Fruit fly (Drosophila melanogaster) whole organism: ENCODE results near the gene TfIIFalpha.

ENCODE experiments used
- CG8478 ChIP-seq: fragments of >200 bp; optimal IDR thresholded peaks from 2 replicates; lab custom pipeline; 2018; ENCODE audit warnings: inconsistent platforms
- EcR ChIP-seq, 2 experiments: fragments of >200 bp; optimal IDR thresholded peaks; 2 replicates each; lab custom pipeline; 2017; ENCODE audit warnings: missing biosample characterization in 2 of 2, missing genetic modification characterization in 2 of 2, missing genetic modification reagents in 2 of 2
- usp ChIP-seq: fragments of >200 bp; optimal IDR thresholded peaks from 2 replicates; lab custom pipeline; 2017; ENCODE audit warnings: missing biosample characterization, missing genetic modification characterization, mixed read lengths

DNA sequence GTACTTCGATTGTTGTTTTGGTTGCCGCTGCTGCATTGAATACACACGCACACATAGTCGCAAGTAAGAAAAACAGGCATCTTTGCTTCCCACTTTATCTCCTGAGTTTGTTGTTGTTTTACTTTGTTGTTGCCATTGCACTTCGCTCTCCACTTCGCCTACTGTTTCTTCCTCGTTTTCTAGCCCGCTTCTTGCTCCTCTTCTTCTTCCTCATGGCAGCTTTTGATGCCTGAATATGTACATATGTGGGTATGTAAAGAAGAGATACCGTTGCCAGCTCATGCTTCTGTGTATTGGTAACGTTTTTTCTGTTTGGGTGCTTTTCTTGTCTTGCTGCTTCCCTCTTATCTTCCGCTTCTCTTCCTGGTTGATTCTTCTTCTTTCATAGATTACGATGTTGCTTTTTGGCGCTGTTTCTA lies 28.9 kb downstream of the TfIIFalpha start:
- TF ChIP-seq usp: no peak
- TF ChIP-seq EcR (GFP tag; optimal IDR thresholded peaks at IDR 0.05; lab: Kevin White, UChicago): peak in 1 of 2 experiments; percentile 62
- no peak for TF ChIP-seq CG8478
